Worm (Caenorhabditis elegans): ENCODE measurements around the gene skr-15.

DNA sequence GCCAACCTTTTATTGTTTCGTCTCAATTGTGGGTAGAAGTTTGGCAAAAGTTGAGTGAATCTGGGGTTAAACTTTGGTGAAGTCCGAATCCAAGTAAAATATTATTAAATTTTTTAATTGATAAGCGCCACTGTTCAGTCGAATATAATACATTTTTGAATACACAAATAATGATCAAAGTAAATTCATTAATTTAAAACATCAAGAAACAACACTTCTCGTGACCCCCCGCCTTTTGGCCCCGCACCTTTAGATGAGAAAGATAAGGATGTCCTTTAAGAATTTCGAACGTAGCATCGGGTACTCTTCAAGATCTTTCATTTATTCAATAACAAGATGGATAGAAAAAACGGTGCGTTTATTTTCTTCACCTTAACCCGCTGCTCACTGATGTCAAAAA, 28.7 kb downstream of the skr-15 start, which contains the start of gene nhr-257:
- no peak for TF ChIP-seq W03F9.2 (tag; optimal IDR thresholded peaks at IDR 0.05)
- no peak for TF ChIP-seq dao-5 (tag; optimal IDR thresholded peaks at IDR 0.05)
- TF ChIP-seq him-1 (tag; optimal IDR thresholded peaks at IDR 0.05) = no peak

Measured in whole organism, L4/young adult.